Worm (Caenorhabditis elegans): ENCODE data around the gene soc-2.

DNA sequence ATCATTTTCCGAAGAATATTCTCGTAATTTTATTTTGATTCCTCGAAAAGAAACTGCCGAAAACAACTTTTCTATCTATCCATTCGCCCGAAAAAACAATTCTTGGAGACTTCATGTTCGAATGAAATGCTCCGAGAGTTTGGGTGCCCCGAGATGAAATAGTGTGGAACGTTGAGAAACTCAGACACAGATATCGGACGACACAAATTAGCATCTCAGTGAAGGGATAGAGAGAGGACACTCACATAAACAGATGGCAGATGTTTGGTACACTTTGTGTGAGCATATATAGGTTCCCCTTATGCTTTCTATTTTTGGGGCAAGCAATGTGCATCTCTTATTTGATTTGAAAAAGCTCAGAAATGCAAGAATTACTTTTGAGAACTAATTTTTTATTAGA, 73.4 kb downstream of the soc-2 start:
- TF ChIP-seq nhr-28 (tag; optimal IDR thresholded peaks at IDR 0.05) (no peak), efl-3 (GFP tag; optimal IDR thresholded peaks at IDR 0.05) (no peak), ces-1 (GFP tag; optimal IDR thresholded peaks at IDR 0.05) (no peak)
